Fruit fly (Drosophila melanogaster): ENCODE data around the gene RpL24.

- TF ChIP-seq pan (optimal IDR thresholded peaks at IDR 0.05) (no peak), usp (GFP tag; optimal IDR thresholded peaks at IDR 0.05) (no peak)
Measured at dm6 chr2L:13382351-13383029, 12.4 kb downstream of the RpL24 start, which contains the start of gene loqs.

All from whole organism.